Worm (Caenorhabditis elegans) whole organism, L4/young adult: ENCODE results near the gene K02A6.1.

Experiments used
- W03F9.2 ChIP-seq: fragments of 150-350 bp; optimal IDR thresholded peaks from 2 replicates; lab custom pipeline; 2014; ENCODE audit warnings: missing biosample characterization, missing genetic modification characterization
- dao-5 ChIP-seq: sonication (generic microtip); optimal IDR thresholded peaks from 2 replicates; lab custom pipeline; 2016; ENCODE audit warnings: missing genotype, missing genetic modification characterization, moderate library complexity, missing compliant biosample characterization
- him-1 ChIP-seq: sonication (generic microtip); optimal IDR thresholded peaks from 2 replicates; lab custom pipeline; 2016; ENCODE audit warnings: missing genotype, missing genetic modification reagents, missing genetic modification characterization, missing compliant biosample characterization

- TF ChIP-seq W03F9.2 (tag; lab: Kevin White, UChicago) = no peak
- TF ChIP-seq dao-5 = no peak
- TF ChIP-seq him-1 (tag; lab: Kevin White, UChicago) = no peak
Observed at ce11 chrX:8252293-8252692, 32.8 kb downstream of the K02A6.1 start, which contains the start of gene M60.6.
